Fruit fly (Drosophila melanogaster): Measurements from ENCODE around the gene jp.
A peak's percentile ranks its signal among the peaks of the same experiment; 100 is the strongest.

Gene jp

dm6 chr2L:9569588-9570434 lies 3.3 kb upstream of the jp start (continued):
- TF ChIP-seq kay (GFP tag; optimal IDR thresholded peaks at IDR 0.05) (peak; percentile 93), Kr (GFP tag; optimal IDR thresholded peaks at IDR 0.05) (peak; percentile 85), Doc2 (GFP tag; IDR thresholded peaks at IDR 0.05) (peak; percentile 52; the same call in 1 of the 2 replicates), Dref (GFP tag; IDR thresholded peaks at IDR 0.05) (no peak), cato (GFP tag; optimal IDR thresholded peaks at IDR 0.05; ENCODE audit: borderline replicate concordance) (peak; percentile 86), Xrp1 (GFP tag; IDR thresholded peaks at IDR 0.05) (peak; percentile 93), odd (GFP tag; optimal IDR thresholded peaks at IDR 0.05) (peak; percentile 98), danr (GFP tag; IDR thresholded peaks at IDR 0.05) (peak; percentile 84), Nf-YB (GFP tag; optimal IDR thresholded peaks at IDR 0.05) (peak; percentile 87), dati (GFP tag; IDR thresholded peaks at IDR 0.05) (peak; percentile 67; the same call in 1 of the 2 replicates), Bgb (GFP tag; IDR thresholded peaks at IDR 0.05; ENCODE audit: partially characterized antibody) (no peak; the same call in 1 of the 2 replicates), CG10209 (GFP tag; optimal IDR thresholded peaks at IDR 0.05) (peak; percentile 98), CG3065 (GFP tag; optimal IDR thresholded peaks at IDR 0.05) (peak; percentile 78), D19B (GFP tag; optimal IDR thresholded peaks at IDR 0.05) (peak; percentile 94), CG11398 (GFP tag; optimal IDR thresholded peaks at IDR 0.05) (peak; percentile 38), Ada2b (GFP tag; IDR thresholded peaks at IDR 0.05) (peak; percentile 87), psq (GFP tag; optimal IDR thresholded peaks at IDR 0.05) (peak; percentile 89), gfzf (GFP tag; optimal IDR thresholded peaks at IDR 0.05) (no peak), CG7357 (GFP tag; IDR thresholded peaks at IDR 0.05) (peak; percentile 83), sim (GFP tag; IDR thresholded peaks at IDR 0.05) (peak; percentile 76; the same call in 1 of the 2 replicates), CG7372 (GFP tag; IDR thresholded peaks at IDR 0.05) (peak; percentile 93), Ravus (GFP tag; IDR thresholded peaks at IDR 0.05) (peak; percentile 74), CG4854 (GFP tag; optimal IDR thresholded peaks at IDR 0.05) (peak; percentile 87), CG6654 (GFP tag; optimal IDR thresholded peaks at IDR 0.05) (peak; percentile 90), Blimp-1 (GFP tag; optimal IDR thresholded peaks at IDR 0.05) (peak; percentile 93), jumu (GFP tag; optimal IDR thresholded peaks at IDR 0.05) (peak; percentile 74), z (GFP tag; IDR thresholded peaks at IDR 0.05) (peak; percentile 49; the same call in 2 of the 3 replicates), CrebB (tag; optimal IDR thresholded peaks at IDR 0.05) (peak; percentile 83), gro (GFP tag; optimal IDR thresholded peaks at IDR 0.05) (peak; percentile 85), CG33213 (GFP tag; optimal IDR thresholded peaks at IDR 0.05) (peak; percentile 70), CG1603 (tag; optimal IDR thresholded peaks at IDR 0.05) (peak; percentile 34), fu2 (GFP tag; optimal IDR thresholded peaks at IDR 0.05) (peak; percentile 64), crol (GFP tag; IDR thresholded peaks at IDR 0.05) (peak; percentile 54), CG12659 (GFP tag; optimal IDR thresholded peaks at IDR 0.05) (peak; percentile 98), CG8359 (GFP tag; optimal IDR thresholded peaks at IDR 0.05; ENCODE audit: borderline replicate concordance) (peak; percentile 91), dan (GFP tag; IDR thresholded peaks at IDR 0.05) (peak; percentile 16; the same call in 1 of the 2 replicates), CG43689 (GFP tag; IDR thresholded peaks at IDR 0.05) (peak; percentile 67), CG42726 (GFP tag; IDR thresholded peaks at IDR 0.05; ENCODE audit: partially characterized antibody) (no peak), Nf-YA (GFP tag; IDR thresholded peaks at IDR 0.05) (peak; percentile 72), sens-2 (GFP tag; IDR thresholded peaks at IDR 0.05) (peak; percentile 70), da (GFP tag; optimal IDR thresholded peaks at IDR 0.05) (peak; percentile 21), al (GFP tag; IDR thresholded peaks at IDR 0.05) (peak; percentile 91), CG10462 (GFP tag; optimal IDR thresholded peaks at IDR 0.05) (peak; percentile 94), CG30431 (GFP tag; optimal IDR thresholded peaks at IDR 0.05) (peak; percentile 91), hkb (optimal IDR thresholded peaks at IDR 0.05) (no peak), hkb (GFP tag; IDR thresholded peaks at IDR 0.05) (peak; percentile 95), fd102C (GFP tag; optimal IDR thresholded peaks at IDR 0.05) (peak; percentile 59), Vsx1 (GFP tag; optimal IDR thresholded peaks at IDR 0.05) (peak; percentile 93), CG2120 (GFP tag; optimal IDR thresholded peaks at IDR 0.05) (peak; percentile 95)

Data from whole organism, embryonic.